Worm (Caenorhabditis elegans): ENCODE data around the gene arrd-14.

DNA sequence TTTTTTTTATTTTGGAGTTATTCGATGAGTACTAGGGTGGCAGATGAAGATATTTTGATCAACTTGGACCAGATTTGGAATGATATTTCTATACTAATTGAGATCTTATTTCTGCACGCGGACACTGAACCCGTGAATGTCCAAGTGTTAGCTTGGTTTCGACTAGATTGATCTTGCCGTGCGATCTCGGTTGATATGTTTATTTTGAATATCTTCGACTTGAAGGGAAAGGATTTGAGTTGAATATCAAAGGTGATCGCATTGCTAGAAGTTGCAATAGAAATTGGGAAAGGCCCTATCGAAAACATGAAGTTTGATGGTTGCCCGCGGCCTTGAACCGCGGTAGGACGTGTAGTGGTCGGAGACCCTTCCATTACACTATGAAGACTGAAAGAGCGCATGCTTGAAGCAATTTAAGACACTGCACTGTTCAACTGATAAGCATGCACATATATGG, 28.7 kb downstream of the arrd-14 start:
- no peak for TF ChIP-seq ceh-30 (tag; optimal IDR thresholded peaks at IDR 0.05)
- no peak for TF ChIP-seq unc-3 (GFP tag; conservative IDR thresholded peaks at IDR 0.05)
- TF ChIP-seq unc-3 (tag; optimal IDR thresholded peaks at IDR 0.05) = no peak
